Worm (Caenorhabditis elegans): ENCODE measurements around the gene ins-14.

ce11 chrII:6712177-6712981, 33.2 kb downstream of the ins-14 start, which contains the start of the genes dpy-10 and T14B4.19:
- TF ChIP-seq ama-1 (optimal IDR thresholded peaks at IDR 0.05), result no peak
- TF ChIP-seq hmg-4 (GFP tag; optimal IDR thresholded peaks at IDR 0.05), result no peak
- TF ChIP-seq B0310.2 (tag; optimal IDR thresholded peaks at IDR 0.05), result no peak
- TF ChIP-seq flt-1 (GFP tag; IDR thresholded peaks at IDR 0.05), result no peak
- TF ChIP-seq scrt-1 (GFP tag; IDR thresholded peaks at IDR 0.05), result no peak
- no peak for TF ChIP-seq hnd-1 (tag; optimal IDR thresholded peaks at IDR 0.05)
- TF ChIP-seq ceh-13 (GFP tag; optimal IDR thresholded peaks at IDR 0.05), result no peak
- TF ChIP-seq hmbx-1 (tag; optimal IDR thresholded peaks at IDR 0.05), result no peak
- TF ChIP-seq tra-4 (tag; optimal IDR thresholded peaks at IDR 0.05), result no peak
- TF ChIP-seq tbx-11 (GFP tag; IDR thresholded peaks at IDR 0.05), result no peak
- TF ChIP-seq tbx-37 (GFP tag; conservative IDR thresholded peaks at IDR 0.05), result no peak
- no peak for TF ChIP-seq aly-1 (tag; optimal IDR thresholded peaks at IDR 0.05)
- TF ChIP-seq sea-1 (GFP tag; conservative IDR thresholded peaks at IDR 0.05), result no peak
